Fruit fly (Drosophila melanogaster) whole organism, embryonic: ENCODE results near the gene Pvf3.

ENCODE experiments used
- Ada2b ChIP-seq: fragments of 200-800 bp; sonication (Bioruptor generic); IDR thresholded peaks from 2 replicates; pipeline ENCODE4 v1.3.6; 2022; ENCODE audit warnings: missing biosample characterization, missing genetic modification characterization
- Atf-2 ChIP-seq: fragments of 200-800 bp; sonication (Bioruptor generic); optimal IDR thresholded peaks from 2 replicates; lab custom pipeline; 2016; ENCODE audit warnings: missing biosample characterization, missing genetic modification characterization
- Awh ChIP-seq: fragments of 200-800 bp; sonication (Bioruptor generic); IDR thresholded peaks from 2 replicates; pipeline ENCODE4, ENCODE4 v1.3.6; 2022; ENCODE audit warnings: missing biosample characterization, missing genetic modification characterization
- Bteb2 ChIP-seq: fragments of 200-800 bp; sonication (Bioruptor generic); optimal IDR thresholded peaks from 2 replicates; lab custom pipeline; 2016; ENCODE audit warnings: missing biosample characterization, missing genetic modification characterization
- CG11085 ChIP-seq: fragments of 200-800 bp; sonication (Bioruptor generic); IDR thresholded peaks from 2 replicates; pipeline ENCODE4 v1.3.6; 2022; ENCODE audit warnings: missing biosample characterization, missing genetic modification characterization
- CG12659 ChIP-seq: fragments of 200-800 bp; sonication (Bioruptor generic); optimal IDR thresholded peaks from 3 replicates; lab custom pipeline; 2017; ENCODE audit warnings: mild to moderate bottlenecking, missing biosample characterization, missing genetic modification reagents, missing genetic modification characterization
- CG12769 ChIP-seq: fragments of 200-800 bp; sonication (Bioruptor generic); optimal IDR thresholded peaks from 2 replicates; lab custom pipeline; 2019; ENCODE audit warnings: missing biosample characterization, mild to moderate bottlenecking, missing genetic modification characterization, moderate library complexity
- CG14710 ChIP-seq: fragments of 200-800 bp; sonication (Bioruptor generic); optimal IDR thresholded peaks from 3 replicates; lab custom pipeline; 2019; ENCODE audit warnings: missing biosample characterization, mild to moderate bottlenecking, missing genetic modification characterization, moderate library complexity
- CG15479 ChIP-seq: fragments of 200-800 bp; sonication (Bioruptor generic); optimal IDR thresholded peaks from 3 replicates; lab custom pipeline; 2019; ENCODE audit warnings: missing biosample characterization, mild to moderate bottlenecking, missing genetic modification characterization, moderate library complexity
- CG17612 ChIP-seq: fragments of 200-800 bp; sonication (Bioruptor generic); IDR thresholded peaks from 2 replicates; pipeline ENCODE4 v1.3.6; 2022; ENCODE audit warnings: missing biosample characterization, missing genetic modification characterization
- CG1792 ChIP-seq: fragments of 200-800 bp; sonication (Bioruptor generic); optimal IDR thresholded peaks from 2 replicates; lab custom pipeline; 2016; ENCODE audit warnings: missing biosample characterization, missing genetic modification characterization
- CG2199 ChIP-seq: fragments of 200-800 bp; sonication (Bioruptor generic); IDR thresholded peaks from 3 replicates; pipeline ENCODE4 v1.3.6; 2022; ENCODE audit warnings: missing biosample characterization, missing genetic modification characterization
- CG30431 ChIP-seq: fragments of 200-800 bp; sonication (Bioruptor generic); optimal IDR thresholded peaks from 2 replicates; lab custom pipeline; 2017; ENCODE audit warnings: missing biosample characterization, missing genetic modification characterization
- CG31365 ChIP-seq: fragments of 200-800 bp; sonication (Bioruptor generic); optimal IDR thresholded peaks from 2 replicates; lab custom pipeline; 2018; ENCODE audit warnings: missing biosample characterization, mild to moderate bottlenecking, missing genetic modification characterization
- CG3995 ChIP-seq: fragments of 200-800 bp; sonication (Bioruptor generic); optimal IDR thresholded peaks from 3 replicates; lab custom pipeline; 2016; ENCODE audit warnings: missing biosample characterization, missing genetic modification characterization
- CG4360 ChIP-seq: fragments of 200-800 bp; sonication (Bioruptor generic); IDR thresholded peaks from 2 replicates; pipeline ENCODE4 v1.3.6; 2022; ENCODE audit warnings: missing biosample characterization, missing genetic modification characterization
- CG4854 ChIP-seq: fragments of 200-800 bp; sonication (Bioruptor generic); optimal IDR thresholded peaks from 2 replicates; lab custom pipeline; 2016; ENCODE audit warnings: missing biosample characterization, missing genetic modification characterization, inconsistent platforms
- CG6175 ChIP-seq: fragments of 200-800 bp; sonication (Bioruptor generic); IDR thresholded peaks from 3 replicates; pipeline ENCODE4 v1.3.6; 2022; ENCODE audit warnings: missing biosample characterization, missing genetic modification characterization
- CG6272 ChIP-seq: fragments of 200-800 bp; sonication (Bioruptor generic); IDR thresholded peaks from 2 replicates; pipeline ENCODE4 v1.3.6; 2022; ENCODE audit warnings: missing biosample characterization, missing genetic modification characterization
- CG7271 ChIP-seq: fragments of 200-800 bp; sonication (Bioruptor generic); optimal IDR thresholded peaks from 2 replicates; lab custom pipeline; 2018; ENCODE audit warnings: missing biosample characterization, mild to moderate bottlenecking, missing genetic modification characterization, moderate library complexity
- CG7786 ChIP-seq: fragments of 200-800 bp; sonication (Bioruptor generic); optimal IDR thresholded peaks from 2 replicates; lab custom pipeline; 2016; ENCODE audit warnings: missing biosample characterization, missing genetic modification characterization
- H15 ChIP-seq: fragments of 200-800 bp; sonication (Bioruptor generic); IDR thresholded peaks from 3 replicates; pipeline ENCODE4 v1.3.6; 2022; ENCODE audit warnings: missing biosample characterization, missing genetic modification characterization
- HLHmδ ChIP-seq: fragments of 200-800 bp; sonication (Bioruptor generic); optimal IDR thresholded peaks from 2 replicates; lab custom pipeline; 2018; ENCODE audit warnings: missing biosample characterization, mild to moderate bottlenecking, missing genetic modification characterization, moderate library complexity
- Hand ChIP-seq: fragments of 200-800 bp; sonication (Bioruptor generic); optimal IDR thresholded peaks from 2 replicates; lab custom pipeline; 2017; ENCODE audit warnings: mild to moderate bottlenecking, missing biosample characterization, missing genetic modification reagents, missing genetic modification characterization
- Hmr ChIP-seq: fragments of 200-800 bp; sonication (Bioruptor generic); optimal IDR thresholded peaks from 3 replicates; lab custom pipeline; 2017; ENCODE audit warnings: mild to moderate bottlenecking, missing biosample characterization, missing genetic modification reagents, missing genetic modification characterization
- Hmx ChIP-seq: fragments of 200-800 bp; sonication (Bioruptor generic); optimal IDR thresholded peaks from 2 replicates; lab custom pipeline; 2016; ENCODE audit warnings: missing biosample characterization, missing genetic modification characterization
- Kr ChIP-seq: fragments of 200-800 bp; sonication (Bioruptor generic); optimal IDR thresholded peaks from 2 replicates; lab custom pipeline; 2017; ENCODE audit warnings: missing biosample characterization, mild to moderate bottlenecking, missing genetic modification characterization
- Max ChIP-seq: fragments of 200-800 bp; sonication (Bioruptor generic); optimal IDR thresholded peaks from 2 replicates; lab custom pipeline; 2016; ENCODE audit warnings: missing biosample characterization, mild to moderate bottlenecking, missing genetic modification characterization
- Nf-YC ChIP-seq: fragments of 200-800 bp; optimal IDR thresholded peaks from 3 replicates; lab custom pipeline; 2019; ENCODE audit warnings: missing biosample characterization, mild to moderate bottlenecking, missing genetic modification characterization, moderate library complexity
- ci ChIP-seq: fragments of 200-800 bp; sonication (Bioruptor generic); IDR thresholded peaks from 3 replicates; pipeline ENCODE4 v1.3.6; 2022; ENCODE audit warnings: missing biosample characterization, missing genetic modification characterization
- cwo ChIP-seq: fragments of 200-800 bp; sonication (Bioruptor generic); optimal IDR thresholded peaks from 3 replicates; lab custom pipeline; 2017; ENCODE audit warnings: missing biosample characterization, missing genetic modification characterization, mild to moderate bottlenecking, moderate library complexity, missing genetic modification reagents
- dmrt11E ChIP-seq: fragments of 200-800 bp; sonication (Bioruptor generic); optimal IDR thresholded peaks from 3 replicates; lab custom pipeline; 2018; ENCODE audit warnings: missing biosample characterization, mild to moderate bottlenecking, missing genetic modification characterization, moderate library complexity
- en ChIP-seq: fragments of 200-800 bp; sonication (Bioruptor generic); optimal IDR thresholded peaks from 2 replicates; lab custom pipeline; 2016; ENCODE audit warnings: missing biosample characterization, missing genetic modification characterization
- fu2 ChIP-seq: fragments of 200-800 bp; sonication (Bioruptor generic); optimal IDR thresholded peaks from 2 replicates; lab custom pipeline; 2016; ENCODE audit warnings: missing biosample characterization, missing genetic modification characterization
- ham ChIP-seq: fragments of 200-800 bp; sonication (Bioruptor generic); IDR thresholded peaks from 2 replicates; pipeline ENCODE4 v1.3.6; 2022; ENCODE audit warnings: missing biosample characterization, missing genetic modification characterization
- inv ChIP-seq: fragments of 200-800 bp; sonication (Bioruptor generic); IDR thresholded peaks from 2 replicates; pipeline ENCODE4 v1.3.6; 2022; ENCODE audit warnings: missing biosample characterization, missing genetic modification characterization; ENCODE audit not compliant: partially characterized antibody
- knrl ChIP-seq: fragments of 200-800 bp; sonication (Bioruptor generic); IDR thresholded peaks from 3 replicates; pipeline ENCODE4 v1.3.6; 2022; ENCODE audit warnings: missing biosample characterization, missing genetic modification characterization; ENCODE audit not compliant: partially characterized antibody
- lov ChIP-seq, 2 experiments: fragments of 200-800 bp in 1 of 2; fragments of >200 bp in 1 of 2; sonication (Bioruptor generic) in 1 of 2; IDR thresholded peaks in 1 of 2; optimal IDR thresholded peaks in 1 of 2; 2 replicates in 1 of 2; 3 replicates in 1 of 2; pipeline versions ENCODE4 v1.3.6 to Lab custom; 2017 to 2022; ENCODE audit warnings: missing biosample characterization in 1 of 2, missing genetic modification characterization in 1 of 2
- mld ChIP-seq: fragments of 200-800 bp; sonication (Bioruptor generic); IDR thresholded peaks from 3 replicates; pipeline ENCODE4 v1.3.6; 2022; ENCODE audit warnings: missing biosample characterization, missing genetic modification characterization; ENCODE audit not compliant: partially characterized antibody
- nmo ChIP-seq: fragments of 200-800 bp; sonication (Bioruptor generic); optimal IDR thresholded peaks from 2 replicates; lab custom pipeline; 2018; ENCODE audit warnings: missing biosample characterization, mild to moderate bottlenecking, missing genetic modification characterization, moderate library complexity
- nom ChIP-seq: fragments of 200-800 bp; sonication (Bioruptor generic); optimal IDR thresholded peaks from 2 replicates; lab custom pipeline; 2017; ENCODE audit warnings: missing biosample characterization, missing genetic modification characterization, mild to moderate bottlenecking, moderate library complexity, missing genetic modification reagents
- phol ChIP-seq: fragments of 200-800 bp; sonication (Bioruptor generic); optimal IDR thresholded peaks from 3 replicates; lab custom pipeline; 2018; ENCODE audit warnings: missing biosample characterization, mild to moderate bottlenecking, missing genetic modification characterization, moderate library complexity
- sd ChIP-seq: fragments of 200-800 bp; sonication (Bioruptor generic); optimal IDR thresholded peaks from 3 replicates; lab custom pipeline; 2018; ENCODE audit warnings: missing biosample characterization, mild to moderate bottlenecking, missing genetic modification characterization, moderate library complexity
- slou ChIP-seq: fragments of 200-800 bp; sonication (Bioruptor generic); optimal IDR thresholded peaks from 3 replicates; lab custom pipeline; 2016; ENCODE audit warnings: missing biosample characterization, missing genetic modification characterization
- sna ChIP-seq: fragments of 200-800 bp; sonication (Bioruptor generic); IDR thresholded peaks from 2 replicates; pipeline ENCODE4 v1.3.6; 2022; ENCODE audit warnings: missing biosample characterization, missing genetic modification characterization; ENCODE audit not compliant: partially characterized antibody
- sob ChIP-seq: fragments of 200-800 bp; sonication (Bioruptor generic); IDR thresholded peaks from 2 replicates; pipeline ENCODE4 v1.3.6; 2022; ENCODE audit warnings: missing biosample characterization, missing genetic modification characterization
- ssp ChIP-seq: fragments of 200-800 bp; sonication (Bioruptor generic); IDR thresholded peaks from 2 replicates; pipeline ENCODE4 v1.3.6; 2022; ENCODE audit warnings: missing biosample characterization, missing genetic modification characterization
- tap ChIP-seq: fragments of 200-800 bp; optimal IDR thresholded peaks from 3 replicates; lab custom pipeline; 2019; ENCODE audit warnings: missing biosample characterization, mild to moderate bottlenecking, missing genetic modification characterization, moderate library complexity
- tll ChIP-seq, 2 experiments: fragments of 200-800 bp in 1 of 2; fragments of >200 bp in 1 of 2; sonication (Bioruptor generic) in 1 of 2; optimal IDR thresholded peaks; 2 replicates each; lab custom pipeline; 2017 to 2019; ENCODE audit warnings: missing biosample characterization in 2 of 2, missing genetic modification characterization in 2 of 2, mild to moderate bottlenecking in 1 of 2, moderate library complexity in 1 of 2
- twi ChIP-seq: fragments of 200-800 bp; optimal IDR thresholded peaks from 2 replicates; lab custom pipeline; 2019; ENCODE audit warnings: missing biosample characterization, mild to moderate bottlenecking, missing genetic modification characterization, moderate library complexity

Gene Pvf3

dm6 chr2L:7148086-7148485, 9.4 kb downstream of the Pvf3 start (continued):
- peak; percentile 30 for TF ChIP-seq fu2 (GFP tag; lab: Kevin White, UChicago)
- no peak for TF ChIP-seq Nf-YC
- peak; percentile 55 for TF ChIP-seq CG12769
- peak; percentile 73; the same call in 2 of the 3 replicates for TF ChIP-seq ci (GFP tag; lab: Robert Waterston, UW)
- peak; percentile 81 for TF ChIP-seq dmrt11E (tag; lab: Kevin White, UChicago)
- peak; percentile 64 for TF ChIP-seq en
- peak; percentile 49 for TF ChIP-seq twi (tag; lab: Kevin White, UChicago)
- no peak for TF ChIP-seq lov (optimal IDR thresholded peaks at IDR 0.05; lab: Kevin White, UChicago)
- no peak for TF ChIP-seq lov (GFP tag; IDR thresholded peaks at IDR 0.05; lab: Robert Waterston, UW)
- TF ChIP-seq CG1792 (GFP tag; lab: Kevin White, UChicago) = no peak
- TF ChIP-seq ssp (GFP tag; lab: Robert Waterston, UW) = peak; percentile 57
- TF ChIP-seq sd (tag; lab: Kevin White, UChicago) = no peak
- no peak for TF ChIP-seq CG3995
- no peak for TF ChIP-seq inv (GFP tag; lab: Robert Waterston, UW)
- peak; percentile 49 for TF ChIP-seq CG7786
- TF ChIP-seq Max (GFP tag; lab: Kevin White, UChicago) = peak; percentile 9
- TF ChIP-seq Bteb2 (GFP tag; lab: Kevin White, UChicago) = peak; percentile 14
- TF ChIP-seq CG31365 (tag; lab: Kevin White, UChicago) = no peak
- peak; percentile 57 for TF ChIP-seq CG30431 (GFP tag; lab: Kevin White, UChicago)
- no peak for TF ChIP-seq Hand (GFP tag; lab: Kevin White, UChicago)
- TF ChIP-seq tll (GFP tag; optimal IDR thresholded peaks at IDR 0.05; lab: Kevin White, UChicago) = no peak
- no peak for TF ChIP-seq CG15479 (GFP tag; lab: Kevin White, UChicago)
- no peak; the same call in 1 of the 2 replicates for TF ChIP-seq CG17612 (GFP tag; lab: Robert Waterston, UW)
- no peak for TF ChIP-seq ham (GFP tag; lab: Robert Waterston, UW)
- peak; percentile 90 for TF ChIP-seq nmo
- TF ChIP-seq CG2199 (GFP tag; lab: Robert Waterston, UW) = no peak
- TF ChIP-seq CG7271 = peak; percentile 33
- TF ChIP-seq Ada2b = peak; percentile 74
- TF ChIP-seq mld (GFP tag; lab: Robert Waterston, UW) = no peak
- TF ChIP-seq sna = no peak
- peak; percentile 23 for TF ChIP-seq CG4854
- TF ChIP-seq knrl (GFP tag; lab: Robert Waterston, UW) = no peak
- TF ChIP-seq HLHmδ (GFP tag; lab: Kevin White, UChicago) = no peak
- TF ChIP-seq Kr (GFP tag; lab: Kevin White, UChicago) = no peak
- TF ChIP-seq CG11085 = no peak
- TF ChIP-seq CG4360 = no peak
- TF ChIP-seq H15 (GFP tag; lab: Robert Waterston, UW) = peak; percentile 61; the same call in 2 of the 3 replicates
- TF ChIP-seq CG12659 = peak; percentile 61
- peak; percentile 48 for TF ChIP-seq cwo (GFP tag; lab: Kevin White, UChicago)
- TF ChIP-seq Hmr (GFP tag; lab: Kevin White, UChicago) = peak; percentile 44
- peak; percentile 42 for TF ChIP-seq slou
- no peak for TF ChIP-seq CG6175
- TF ChIP-seq nom (GFP tag; lab: Kevin White, UChicago) = no peak
- peak; percentile 66 for TF ChIP-seq CG14710 (tag; lab: Kevin White, UChicago)
- no peak for TF ChIP-seq Hmx (GFP tag; lab: Kevin White, UChicago)
- TF ChIP-seq tap (tag; lab: Kevin White, UChicago) = peak; percentile 85
- TF ChIP-seq Atf-2 = peak; percentile 65
- TF ChIP-seq Awh (GFP tag; lab: Robert Waterston, UW) = peak; percentile 35
- TF ChIP-seq CG6272 = no peak
- TF ChIP-seq phol (tag; lab: Kevin White, UChicago) = peak; percentile 86
- TF ChIP-seq sob (GFP tag; lab: Robert Waterston, UW) = peak; percentile 36
